Fruit fly (Drosophila melanogaster): Measurements from ENCODE around the gene CTCF.

- TF ChIP-seq CG8319 (GFP tag; optimal IDR thresholded peaks at IDR 0.05) (peak; percentile 20), CG34406 (GFP tag; optimal IDR thresholded peaks at IDR 0.05) (peak; percentile 5), Hr38 (GFP tag; optimal IDR thresholded peaks at IDR 0.05) (no peak), CG6792 (GFP tag; optimal IDR thresholded peaks at IDR 0.05) (no peak), CG10669 (GFP tag; optimal IDR thresholded peaks at IDR 0.05) (peak; percentile 21), Lpt (GFP tag; optimal IDR thresholded peaks at IDR 0.05) (peak; percentile 19), CG6276 (GFP tag; optimal IDR thresholded peaks at IDR 0.05) (peak; percentile 62), CG8119 (GFP tag; IDR thresholded peaks at IDR 0.05) (peak; percentile 64; the same call in 2 of the 3 replicates), Hr39 (GFP tag; optimal IDR thresholded peaks at IDR 0.05) (no peak), Smox (GFP tag; optimal IDR thresholded peaks at IDR 0.05) (no peak), fkh (GFP tag; optimal IDR thresholded peaks at IDR 0.05) (no peak)
These were observed 4.6 kb upstream of the CTCF start for dm6 chr3L:7361095-7361522.
